Worm (Caenorhabditis elegans) whole organism, midembryonic: ENCODE data around the gene C18G1.8.

Source experiments
- ref-1 ChIP-seq: fragments of 200-800 bp; sonication (Bioruptor generic); conservative IDR thresholded peaks from 2 replicates; pipeline ENCODE4 v1.3.6; 2022; ENCODE audit warnings: missing genetic modification reagents, missing genetic modification characterization, missing compliant biosample characterization
- tab-1 ChIP-seq: fragments of 200-800 bp; sonication (Bioruptor generic); IDR thresholded peaks from 2 replicates; pipeline ENCODE4 v1.3.6; 2022; ENCODE audit warnings: missing genetic modification characterization, missing compliant biosample characterization
- ztf-23 ChIP-seq: fragments of 200-800 bp; sonication (Bioruptor generic); IDR thresholded peaks from 2 replicates; pipeline ENCODE4 v1.3.6; 2022; ENCODE audit warnings: missing genetic modification reagents, missing genetic modification characterization, missing compliant biosample characterization
- ztf-29 ChIP-seq: fragments of 200-800 bp; sonication (Bioruptor generic); IDR thresholded peaks from 2 replicates; pipeline ENCODE4 v1.3.6; 2022; ENCODE audit warnings: missing genetic modification reagents, missing genetic modification characterization, missing compliant biosample characterization

C18G1.8 gene

ce11 chrV:4720884-4721464 is 45.4 kb downstream of the C18G1.8 start:
- no peak for TF ChIP-seq ref-1 (GFP tag; lab: Robert Waterston, UW)

DNA sequence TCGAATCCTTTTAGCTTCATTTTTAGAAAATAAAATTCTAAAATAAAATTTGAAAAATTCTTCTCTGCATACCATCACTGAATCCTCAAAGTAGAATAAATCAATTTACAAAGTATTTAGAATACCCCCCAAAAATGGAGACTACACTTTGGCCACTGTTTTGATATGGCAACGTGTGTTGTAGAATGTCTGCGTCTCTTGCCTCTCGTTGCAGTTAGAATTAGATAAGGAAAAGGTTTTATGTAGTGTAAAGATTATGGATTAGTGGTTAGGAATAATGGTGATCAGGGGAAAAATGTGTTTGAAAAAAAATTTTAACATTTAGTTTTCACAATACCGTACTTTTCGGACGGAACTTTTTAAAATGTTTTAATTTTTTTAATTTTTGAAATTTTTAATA is 46.4 kb downstream of the C18G1.8 start, which contains the start of gene prx-6:
prx-6 (minus strand) TSS at position 129 of the 400 bp plus-strand sequence.
- TF ChIP-seq ztf-29 (GFP tag; lab: Robert Waterston, UW) (no peak), tab-1 (GFP tag; lab: Robert Waterston, UW) (no peak), ztf-23 (GFP tag; lab: Robert Waterston, UW) (no peak), ref-1 (GFP tag; lab: Robert Waterston, UW) (no peak)
